Worm (Caenorhabditis elegans) whole organism, L3 larva: ENCODE measurements around the gene F59B1.2.
"Not testable (repeated sequence)": the region's sequence is repeated elsewhere in the genome, so short reads cannot be mapped to it uniquely, and the experiment has no call there.

Experiments used
- R02D3.7 ChIP-seq: fragments of 150-350 bp; optimal IDR thresholded peaks from 2 replicates; lab custom pipeline; 2014; ENCODE audit warnings: missing biosample characterization, missing genetic modification characterization
- ZK546.5 ChIP-seq: sonication (generic microtip); optimal IDR thresholded peaks from 2 replicates; lab custom pipeline; 2017; ENCODE audit warnings: missing biosample characterization, missing genetic modification characterization
- aly-2 ChIP-seq: fragments of 150-350 bp; optimal IDR thresholded peaks from 2 replicates; lab custom pipeline; 2014; ENCODE audit warnings: missing biosample characterization, missing genetic modification characterization
- ceh-16 ChIP-seq: sonication (generic microtip); optimal IDR thresholded peaks from 2 replicates; lab custom pipeline; 2017; ENCODE audit warnings: missing biosample characterization, missing genetic modification characterization
- ceh-28 ChIP-seq: fragments of 150-350 bp; optimal IDR thresholded peaks from 2 replicates; lab custom pipeline; 2014; ENCODE audit warnings: missing biosample characterization, missing genetic modification reagents, missing genetic modification characterization
- ceh-82 ChIP-seq: fragments of 150-350 bp; optimal IDR thresholded peaks from 2 replicates; lab custom pipeline; 2014; ENCODE audit warnings: missing biosample characterization, missing genetic modification characterization
- ceh-9 ChIP-seq: sonication (generic microtip); optimal IDR thresholded peaks from 2 replicates; lab custom pipeline; 2018; ENCODE audit warnings: missing biosample characterization, missing genetic modification characterization
- egl-27 ChIP-seq: sonication (generic microtip); optimal IDR thresholded peaks from 4 replicates; lab custom pipeline; 2017; ENCODE audit warnings: missing biosample characterization, missing genetic modification reagents, missing genetic modification characterization
- egl-5 ChIP-seq: fragments of 150-350 bp; optimal IDR thresholded peaks from 2 replicates; lab custom pipeline; 2017; ENCODE audit warnings: missing biosample characterization, missing genetic modification reagents, missing genetic modification characterization, inconsistent platforms
- elt-1 ChIP-seq: fragments of 150-350 bp; optimal IDR thresholded peaks from 2 replicates; lab custom pipeline; 2014; ENCODE audit warnings: missing biosample characterization, missing genetic modification characterization
- eor-1 ChIP-seq, 2 experiments: fragments of 150-350 bp; optimal IDR thresholded peaks; 2 replicates each; lab custom pipeline; 2014 to 2018; ENCODE audit warnings: missing biosample characterization in 2 of 2, missing genetic modification characterization in 2 of 2
- fkh-10 ChIP-seq: sonication (generic microtip); optimal IDR thresholded peaks from 2 replicates; lab custom pipeline; 2017; ENCODE audit warnings: missing biosample characterization, missing genetic modification reagents, missing genetic modification characterization
- fkh-2 ChIP-seq: fragments of 150-350 bp; optimal IDR thresholded peaks from 2 replicates; lab custom pipeline; 2014; ENCODE audit warnings: missing biosample characterization, missing genetic modification reagents, missing genetic modification characterization
- fos-1 ChIP-seq: fragments of 150-350 bp; optimal IDR thresholded peaks from 2 replicates; lab custom pipeline; 2014; ENCODE audit warnings: missing biosample characterization, missing genetic modification characterization
- hmg-11 ChIP-seq: sonication (generic microtip); optimal IDR thresholded peaks from 2 replicates; lab custom pipeline; 2016; ENCODE audit warnings: missing genetic modification characterization, missing compliant biosample characterization
- lin-39 ChIP-seq: fragments of 150-350 bp; optimal IDR thresholded peaks from 2 replicates; lab custom pipeline; 2018; ENCODE audit warnings: missing biosample characterization, missing genetic modification reagents, missing genetic modification characterization
- mdl-1 ChIP-seq: fragments of 150-350 bp; optimal IDR thresholded peaks from 2 replicates; lab custom pipeline; 2014; ENCODE audit warnings: missing biosample characterization, missing genetic modification characterization
- mml-1 ChIP-seq: fragments of 150-350 bp; sonication (generic microtip); optimal IDR thresholded peaks from 3 replicates; lab custom pipeline; 2014; ENCODE audit warnings: missing biosample characterization, missing genetic modification characterization
- nfya-1 ChIP-seq: sonication (generic microtip); optimal IDR thresholded peaks from 2 replicates; lab custom pipeline; 2017; ENCODE audit warnings: missing genetic modification characterization, mild to moderate bottlenecking, missing compliant biosample characterization, antibody characterized with exemption, moderate library complexity; ENCODE audit not compliant: insufficient read depth
- nhr-12 ChIP-seq: fragments of 150-350 bp; optimal IDR thresholded peaks from 2 replicates; lab custom pipeline; 2014; ENCODE audit warnings: missing biosample characterization, missing genetic modification characterization
- nhr-23 ChIP-seq: fragments of 150-350 bp; optimal IDR thresholded peaks from 2 replicates; lab custom pipeline; 2014; ENCODE audit warnings: missing biosample characterization, missing genetic modification reagents, missing genetic modification characterization
- nhr-25 ChIP-seq: sonication (generic microtip); optimal IDR thresholded peaks from 2 replicates; lab custom pipeline; 2017; ENCODE audit warnings: missing biosample characterization, missing genetic modification characterization
- nhr-28 ChIP-seq: fragments of 150-350 bp; optimal IDR thresholded peaks from 2 replicates; lab custom pipeline; 2014; ENCODE audit warnings: missing biosample characterization, missing genetic modification characterization
- nhr-43 ChIP-seq: sonication (generic microtip); optimal IDR thresholded peaks from 2 replicates; lab custom pipeline; 2016; ENCODE audit warnings: mild to moderate bottlenecking, missing genetic modification characterization, missing compliant biosample characterization; ENCODE audit not compliant: poor library complexity, severe bottlenecking
- nhr-67 ChIP-seq: fragments of 150-350 bp; optimal IDR thresholded peaks from 2 replicates; lab custom pipeline; 2014; ENCODE audit warnings: missing biosample characterization, missing genetic modification characterization
- nhr-76 ChIP-seq: fragments of 150-350 bp; sonication (generic microtip); optimal IDR thresholded peaks from 5 replicates; lab custom pipeline; 2014; ENCODE audit warnings: missing biosample characterization, missing genetic modification characterization
- nhr-77 ChIP-seq: fragments of 150-350 bp; optimal IDR thresholded peaks from 2 replicates; lab custom pipeline; 2014; ENCODE audit warnings: missing biosample characterization, missing genetic modification characterization
- pha-4 ChIP-seq: fragments of 150-350 bp; optimal IDR thresholded peaks from 2 replicates; lab custom pipeline; 2014; ENCODE audit warnings: missing biosample characterization, missing genetic modification reagents, missing genetic modification characterization
- pqm-1 ChIP-seq: fragments of 150-350 bp; optimal IDR thresholded peaks from 2 replicates; lab custom pipeline; 2017; ENCODE audit warnings: missing biosample characterization, missing genetic modification characterization, inconsistent platforms
- sea-2 ChIP-seq: fragments of 150-350 bp; sonication (generic microtip); optimal IDR thresholded peaks from 4 replicates; lab custom pipeline; 2014; ENCODE audit warnings: missing biosample characterization, missing genetic modification reagents, missing genetic modification characterization
- skn-1 ChIP-seq: fragments of 150-350 bp; optimal IDR thresholded peaks from 2 replicates; lab custom pipeline; 2014; ENCODE audit warnings: missing biosample characterization, missing genetic modification characterization
- snpc-4 ChIP-seq: fragments of 150-350 bp; optimal IDR thresholded peaks from 2 replicates; lab custom pipeline; 2014; ENCODE audit warnings: missing biosample characterization, missing genetic modification characterization
- tbx-2 ChIP-seq: sonication (generic microtip); optimal IDR thresholded peaks from 2 replicates; lab custom pipeline; 2016; ENCODE audit warnings: mild to moderate bottlenecking, missing genetic modification characterization, missing compliant biosample characterization
- unc-39 ChIP-seq: sonication (generic microtip); optimal IDR thresholded peaks from 4 replicates; lab custom pipeline; 2017; ENCODE audit warnings: missing biosample characterization, missing genetic modification characterization
- unc-62 ChIP-seq: fragments of 150-350 bp; sonication (generic microtip); optimal IDR thresholded peaks from 4 replicates; lab custom pipeline; 2014; ENCODE audit warnings: missing biosample characterization, missing genetic modification reagents, missing genetic modification characterization
- zag-1 ChIP-seq: fragments of 150-350 bp; optimal IDR thresholded peaks from 2 replicates; lab custom pipeline; 2014; ENCODE audit warnings: missing biosample characterization, missing genetic modification characterization
- ztf-4 ChIP-seq: fragments of 150-350 bp; optimal IDR thresholded peaks from 2 replicates; lab custom pipeline; 2014; ENCODE audit warnings: missing biosample characterization, missing genetic modification characterization

The F59B1.2 gene

ce11 chrV:3587633-3588032, 45.5 kb upstream of the F59B1.2 start (continued):
- TF ChIP-seq nhr-77: no peak

ce11 chrV:3588223-3588622, 44.9 kb upstream of the F59B1.2 start:
- TF ChIP-seq sea-2 (GFP tag; lab: Kevin White, UChicago) (no peak), hmg-11 (no peak), nhr-43 (tag; lab: Kevin White, UChicago) (peak; percentile 60), egl-27 (no peak), unc-39 (tag; lab: Kevin White, UChicago) (no peak), nhr-76 (tag; lab: Kevin White, UChicago) (no peak), nhr-28 (no peak), nfya-1 (tag; lab: Kevin White, UChicago) (peak; percentile 5), zag-1 (tag; lab: Kevin White, UChicago) (no peak), egl-5 (no peak), unc-62 (GFP tag; lab: Kevin White, UChicago) (no peak), aly-2 (tag; lab: Kevin White, UChicago) (no peak), skn-1 (no peak), tbx-2 (tag; lab: Kevin White, UChicago) (no peak), nhr-23 (tag; lab: Kevin White, UChicago) (no peak), lin-39 (tag; lab: Kevin White, UChicago) (no peak), R02D3.7 (no peak)

ce11 chrV:3592099-3592498, 41.0 kb upstream of the F59B1.2 start, which contains the start of gene T22F3.12:
T22F3.12 (minus strand) TSS chrV:3592199.
- no peak for TF ChIP-seq snpc-4 (tag; lab: Kevin White, UChicago)
- no peak for TF ChIP-seq ceh-16
- no peak for TF ChIP-seq fkh-10 (GFP tag; lab: Kevin White, UChicago)
- TF ChIP-seq pqm-1 (tag; lab: Kevin White, UChicago): no peak
- no peak for TF ChIP-seq nhr-12 (tag; lab: Kevin White, UChicago)
- no peak for TF ChIP-seq aly-2 (tag; lab: Kevin White, UChicago)
- no peak for TF ChIP-seq nhr-28
- no peak for TF ChIP-seq nhr-43 (tag; lab: Kevin White, UChicago)
- TF ChIP-seq zag-1 (tag; lab: Kevin White, UChicago): no peak
- TF ChIP-seq ztf-4 (tag; lab: Kevin White, UChicago): no peak
- TF ChIP-seq elt-1 (tag; lab: Kevin White, UChicago): no peak
- TF ChIP-seq fos-1: no peak
- no peak for TF ChIP-seq egl-27

ce11 chrV:3594936-3595335, 38.2 kb upstream of the F59B1.2 start, which contains the start of gene srh-213:
srh-213 (minus strand) TSS chrV:3595036.
- TF ChIP-seq mml-1 (no peak), nhr-67 (tag; lab: Kevin White, UChicago) (no peak), aly-2 (tag; lab: Kevin White, UChicago) (no peak), elt-1 (tag; lab: Kevin White, UChicago) (no peak), nhr-23 (tag; lab: Kevin White, UChicago) (no peak), nhr-12 (tag; lab: Kevin White, UChicago) (no peak), nhr-76 (tag; lab: Kevin White, UChicago) (no peak), egl-27 (no peak), nhr-77 (no peak), ZK546.5 (no peak)
- TF ChIP-seq, all 47 proteins: peak for 0

- not testable (repeated sequence) for TF ChIP-seq egl-27; fos-1; snpc-4 (tag; lab: Kevin White, UChicago)
Observed at ce11 chrV:3597052-3597451, 36.1 kb upstream of the F59B1.2 start, which contains the start of gene srh-212. srh-212 (minus strand) TSS chrV:3597152.

ce11 chrV:3600570-3600969, 32.6 kb upstream of the F59B1.2 start, which contains the start of gene T22F3.7:
T22F3.7 (minus strand) TSS chrV:3600670.
- TF ChIP-seq zag-1 (tag; lab: Kevin White, UChicago) (no peak), ZK546.5 (no peak), fkh-2 (tag; lab: Kevin White, UChicago) (no peak), unc-39 (tag; lab: Kevin White, UChicago) (no peak), pha-4 (tag; lab: Kevin White, UChicago) (no peak), skn-1 (no peak), ceh-28 (tag; lab: Kevin White, UChicago) (no peak), mml-1 (no peak), fos-1 (no peak), nhr-23 (tag; lab: Kevin White, UChicago) (no peak), ceh-82 (no peak), nhr-28 (no peak), nhr-25 (tag; lab: Kevin White, UChicago) (no peak), sea-2 (GFP tag; lab: Kevin White, UChicago) (no peak), ceh-16 (no peak), ceh-9 (no peak), mdl-1 (tag; lab: Kevin White, UChicago) (no peak), eor-1 (tag; optimal IDR thresholded peaks at IDR 0.05; lab: Kevin White, UChicago) (no peak)
